Worm (Caenorhabditis elegans): ENCODE data around the gene Y49E10.16.

ce11 chrIII:12388106-12388505, 42.2 kb upstream of the Y49E10.16 start:
- TF ChIP-seq sea-1 (GFP tag; conservative IDR thresholded peaks at IDR 0.05) (no peak), ceh-13 (GFP tag; optimal IDR thresholded peaks at IDR 0.05) (no peak), ama-1 (optimal IDR thresholded peaks at IDR 0.05) (no peak)
